Worm (Caenorhabditis elegans) whole organism, midembryonic: Measurements from ENCODE around the gene gtf-2F1.

Experiments used
- flt-1 ChIP-seq: fragments of 200-800 bp; sonication (Bioruptor generic); IDR thresholded peaks from 2 replicates; pipeline ENCODE4 v1.3.6; 2022; ENCODE audit warnings: missing genetic modification characterization, missing compliant biosample characterization
- tab-1 ChIP-seq: fragments of 200-800 bp; sonication (Bioruptor generic); IDR thresholded peaks from 2 replicates; pipeline ENCODE4 v1.3.6; 2022; ENCODE audit warnings: missing genetic modification characterization, missing compliant biosample characterization

ce11 chrII:4276924-4277323 is 24.5 kb upstream of the gtf-2F1 start:
- no peak for TF ChIP-seq tab-1
- no peak for TF ChIP-seq flt-1 (GFP tag; lab: Robert Waterston, UW)
